Worm (Caenorhabditis elegans) whole organism, midembryonic: ENCODE data around the gene old-1.

Experiments
- cog-1 ChIP-seq: sonication (generic microtip); optimal IDR thresholded peaks from 2 replicates; lab custom pipeline; 2016; ENCODE audit warnings: missing genetic modification characterization, missing compliant biosample characterization
- flt-1 ChIP-seq: fragments of 200-800 bp; sonication (Bioruptor generic); IDR thresholded peaks from 2 replicates; pipeline ENCODE4 v1.3.6; 2022; ENCODE audit warnings: missing genetic modification characterization, missing compliant biosample characterization
- klf-2 ChIP-seq: fragments of 200-800 bp; sonication (Bioruptor generic); conservative IDR thresholded peaks from 2 replicates; pipeline ENCODE4 v1.3.6; 2022; ENCODE audit warnings: missing genetic modification reagents, missing genetic modification characterization, missing compliant biosample characterization
- med-1 ChIP-seq: sonication (generic microtip); optimal IDR thresholded peaks from 2 replicates; lab custom pipeline; 2017; ENCODE audit warnings: missing genetic modification characterization, mild to moderate bottlenecking, missing compliant biosample characterization, antibody characterized with exemption, missing genetic modification reagents; ENCODE audit not compliant: insufficient read depth
- ref-1 ChIP-seq: fragments of 200-800 bp; sonication (Bioruptor generic); conservative IDR thresholded peaks from 2 replicates; pipeline ENCODE4 v1.3.6; 2022; ENCODE audit warnings: missing genetic modification reagents, missing genetic modification characterization, missing compliant biosample characterization
- ztf-29 ChIP-seq: fragments of 200-800 bp; sonication (Bioruptor generic); IDR thresholded peaks from 2 replicates; pipeline ENCODE4 v1.3.6; 2022; ENCODE audit warnings: missing genetic modification reagents, missing genetic modification characterization, missing compliant biosample characterization

DNA sequence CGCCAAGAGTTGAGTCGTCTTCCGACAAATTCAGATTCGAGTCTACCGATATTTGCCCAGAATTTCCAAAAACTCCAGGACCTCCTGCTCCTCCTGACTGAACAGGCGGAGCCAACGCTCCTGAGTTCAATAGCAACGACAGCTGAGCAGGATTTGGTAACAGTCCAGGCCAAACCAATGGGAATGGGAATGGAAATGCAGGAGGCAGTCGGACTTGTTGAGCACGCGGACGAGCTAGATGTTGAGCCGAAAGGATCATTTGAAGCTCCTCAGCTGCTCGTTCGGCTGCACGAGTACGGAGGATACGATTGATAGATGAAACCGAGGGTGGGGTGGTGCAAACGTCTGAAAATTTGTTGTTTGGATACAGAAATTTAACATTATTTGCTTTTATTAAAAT is 41.6 kb downstream of the old-1 start:
- TF ChIP-seq klf-2 (GFP tag; lab: Robert Waterston, UW): no peak
- TF ChIP-seq cog-1 (tag; lab: Kevin White, UChicago): no peak
- TF ChIP-seq ref-1 (GFP tag; lab: Robert Waterston, UW): no peak
- no peak for TF ChIP-seq med-1 (GFP tag; lab: Kevin White, UChicago)
- TF ChIP-seq flt-1 (GFP tag; lab: Robert Waterston, UW): no peak
- no peak for TF ChIP-seq ztf-29 (GFP tag; lab: Robert Waterston, UW)
